Worm (Caenorhabditis elegans) whole organism, midembryonic: ENCODE results near the gene F02D10.2.
A peak's percentile ranks its signal among the peaks of the same experiment; 100 is the strongest.

Experiments used
- T22C8.4 ChIP-seq: fragments of 200-800 bp; sonication (Bioruptor generic); IDR thresholded peaks from 2 replicates; pipeline ENCODE4 v1.3.6; 2022; ENCODE audit warnings: missing genetic modification characterization, missing compliant biosample characterization
- cog-1 ChIP-seq: sonication (generic microtip); optimal IDR thresholded peaks from 2 replicates; lab custom pipeline; 2016; ENCODE audit warnings: missing genetic modification characterization, missing compliant biosample characterization
- flt-1 ChIP-seq: fragments of 200-800 bp; sonication (Bioruptor generic); IDR thresholded peaks from 2 replicates; pipeline ENCODE4 v1.3.6; 2022; ENCODE audit warnings: missing genetic modification characterization, missing compliant biosample characterization
- klf-2 ChIP-seq: fragments of 200-800 bp; sonication (Bioruptor generic); conservative IDR thresholded peaks from 2 replicates; pipeline ENCODE4 v1.3.6; 2022; ENCODE audit warnings: missing genetic modification reagents, missing genetic modification characterization, missing compliant biosample characterization
- med-1 ChIP-seq: sonication (generic microtip); optimal IDR thresholded peaks from 2 replicates; lab custom pipeline; 2017; ENCODE audit warnings: missing genetic modification characterization, mild to moderate bottlenecking, missing compliant biosample characterization, antibody characterized with exemption, missing genetic modification reagents; ENCODE audit not compliant: insufficient read depth
- ref-1 ChIP-seq: fragments of 200-800 bp; sonication (Bioruptor generic); conservative IDR thresholded peaks from 2 replicates; pipeline ENCODE4 v1.3.6; 2022; ENCODE audit warnings: missing genetic modification reagents, missing genetic modification characterization, missing compliant biosample characterization
- tab-1 ChIP-seq: fragments of 200-800 bp; sonication (Bioruptor generic); IDR thresholded peaks from 2 replicates; pipeline ENCODE4 v1.3.6; 2022; ENCODE audit warnings: missing genetic modification characterization, missing compliant biosample characterization
- ztf-23 ChIP-seq: fragments of 200-800 bp; sonication (Bioruptor generic); IDR thresholded peaks from 2 replicates; pipeline ENCODE4 v1.3.6; 2022; ENCODE audit warnings: missing genetic modification reagents, missing genetic modification characterization, missing compliant biosample characterization
- ztf-29 ChIP-seq: fragments of 200-800 bp; sonication (Bioruptor generic); IDR thresholded peaks from 2 replicates; pipeline ENCODE4 v1.3.6; 2022; ENCODE audit warnings: missing genetic modification reagents, missing genetic modification characterization, missing compliant biosample characterization

F02D10.2 gene

ce11 chrX:13463793-13464192, at the start of gene F02D10.2:
Gene F02D10.2, minus strand, starts transcription at chrX:13463893.
- TF ChIP-seq ztf-29 (no peak), ztf-23 (GFP tag; lab: Robert Waterston, UW) (no peak), flt-1 (no peak), cog-1 (tag; lab: Kevin White, UChicago) (no peak), ref-1 (GFP tag; lab: Robert Waterston, UW) (no peak), med-1 (GFP tag; lab: Kevin White, UChicago) (no peak), tab-1 (no peak), T22C8.4 (GFP tag; lab: Robert Waterston, UW) (no peak), klf-2 (GFP tag; lab: Robert Waterston, UW) (no peak)

- TF ChIP-seq tab-1, result peak; percentile 92
- peak; percentile 77 for TF ChIP-seq klf-2 (GFP tag; lab: Robert Waterston, UW)
- peak; percentile 89 for TF ChIP-seq T22C8.4 (GFP tag; lab: Robert Waterston, UW)
- peak; percentile 70 for TF ChIP-seq cog-1 (tag; lab: Kevin White, UChicago)
- TF ChIP-seq flt-1, result peak; percentile 93
- peak; percentile 89 for TF ChIP-seq ztf-29
- TF ChIP-seq ztf-23 (GFP tag; lab: Robert Waterston, UW), result peak; percentile 91
- peak; percentile 67 for TF ChIP-seq ref-1 (GFP tag; lab: Robert Waterston, UW)
- TF ChIP-seq med-1 (GFP tag; lab: Kevin White, UChicago), result peak; percentile 55
Measured at ce11 chrX:13511796-13512195, 48.1 kb upstream of the F02D10.2 start.

- TF ChIP-seq T22C8.4 (GFP tag; lab: Robert Waterston, UW) (no peak), med-1 (GFP tag; lab: Kevin White, UChicago) (no peak), ztf-23 (GFP tag; lab: Robert Waterston, UW) (no peak), tab-1 (no peak), ztf-29 (no peak), flt-1 (no peak), klf-2 (GFP tag; lab: Robert Waterston, UW) (no peak), cog-1 (tag; lab: Kevin White, UChicago) (no peak), ref-1 (GFP tag; lab: Robert Waterston, UW) (no peak)
Measured at ce11 chrX:13510997-13511396, 47.3 kb upstream of the F02D10.2 start, which contains the start of gene col-185. Gene col-185, minus strand, starts transcription at chrX:13511097.

DNA sequence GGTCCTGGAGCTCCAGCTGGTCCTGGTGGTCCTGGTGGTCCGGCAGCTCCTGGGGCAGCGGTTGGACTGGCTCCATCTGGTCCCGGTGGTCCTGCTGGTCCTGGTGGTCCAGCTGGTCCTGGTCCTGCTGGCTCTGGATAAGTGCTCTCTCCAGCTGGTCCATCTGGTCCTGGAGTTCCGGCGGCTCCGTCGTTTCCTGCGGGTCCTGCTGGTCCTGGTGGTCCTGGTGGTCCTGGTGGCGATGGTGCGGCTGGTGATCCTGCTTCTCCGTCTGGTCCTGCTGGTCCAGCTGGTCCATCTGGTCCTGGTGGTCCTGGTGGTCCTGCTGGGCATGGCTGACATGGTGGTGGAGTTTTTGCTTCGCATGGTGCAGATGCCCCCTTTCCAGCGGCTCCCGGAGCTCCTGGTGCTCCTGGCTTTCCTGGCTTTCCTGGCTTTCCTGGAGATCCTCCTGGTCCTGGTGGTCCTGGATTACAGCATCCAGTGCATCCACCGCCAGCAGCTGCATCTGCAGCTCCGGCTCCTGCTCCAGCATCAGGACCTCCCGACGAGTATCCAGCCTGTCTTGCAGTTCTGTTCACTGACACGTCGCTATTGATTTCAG, 46.6 kb upstream of the F02D10.2 start:
- TF ChIP-seq klf-2 (GFP tag; lab: Robert Waterston, UW), result no peak
- TF ChIP-seq med-1 (GFP tag; lab: Kevin White, UChicago), result no peak
- TF ChIP-seq ref-1 (GFP tag; lab: Robert Waterston, UW), result no peak
- TF ChIP-seq ztf-29, result no peak
- TF ChIP-seq tab-1, result no peak
- TF ChIP-seq cog-1 (tag; lab: Kevin White, UChicago), result no peak

- TF ChIP-seq T22C8.4 (GFP tag; lab: Robert Waterston, UW) (no peak), ztf-29 (no peak), flt-1 (no peak), tab-1 (no peak), med-1 (GFP tag; lab: Kevin White, UChicago) (no peak), cog-1 (tag; lab: Kevin White, UChicago) (no peak), klf-2 (GFP tag; lab: Robert Waterston, UW) (no peak), ref-1 (GFP tag; lab: Robert Waterston, UW) (no peak), ztf-23 (GFP tag; lab: Robert Waterston, UW) (no peak)
Measured at ce11 chrX:13507233-13507632, 43.5 kb upstream of the F02D10.2 start, which contains the start of gene H06A10.1. Gene H06A10.1, plus strand, starts transcription at chrX:13507533.

DNA sequence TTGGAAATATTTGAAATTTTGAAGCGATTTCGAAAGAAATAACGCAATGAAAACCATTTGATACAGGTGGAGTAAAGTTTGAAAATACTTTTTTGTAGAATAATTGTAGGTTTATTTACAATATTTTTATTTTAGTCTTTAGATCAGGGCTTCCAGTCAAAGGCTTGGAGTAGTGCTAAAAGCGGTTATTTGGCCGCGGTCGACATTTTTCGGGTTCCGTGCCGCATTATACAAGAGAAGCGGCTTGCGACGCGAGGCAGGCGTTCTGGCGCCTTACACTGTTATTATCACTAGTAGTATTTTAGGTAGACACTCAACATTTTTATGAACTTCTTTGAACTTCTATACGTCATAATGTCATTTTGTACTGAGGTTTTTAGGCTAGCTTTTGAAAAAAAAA, 42.8 kb upstream of the F02D10.2 start:
- no peak for TF ChIP-seq ztf-29
- no peak for TF ChIP-seq ztf-23 (GFP tag; lab: Robert Waterston, UW)
- TF ChIP-seq T22C8.4 (GFP tag; lab: Robert Waterston, UW), result no peak
- TF ChIP-seq klf-2 (GFP tag; lab: Robert Waterston, UW), result no peak
- TF ChIP-seq cog-1 (tag; lab: Kevin White, UChicago), result no peak
- no peak for TF ChIP-seq med-1 (GFP tag; lab: Kevin White, UChicago)
- no peak for TF ChIP-seq ref-1 (GFP tag; lab: Robert Waterston, UW)
- no peak for TF ChIP-seq tab-1
- TF ChIP-seq flt-1, result no peak

DNA sequence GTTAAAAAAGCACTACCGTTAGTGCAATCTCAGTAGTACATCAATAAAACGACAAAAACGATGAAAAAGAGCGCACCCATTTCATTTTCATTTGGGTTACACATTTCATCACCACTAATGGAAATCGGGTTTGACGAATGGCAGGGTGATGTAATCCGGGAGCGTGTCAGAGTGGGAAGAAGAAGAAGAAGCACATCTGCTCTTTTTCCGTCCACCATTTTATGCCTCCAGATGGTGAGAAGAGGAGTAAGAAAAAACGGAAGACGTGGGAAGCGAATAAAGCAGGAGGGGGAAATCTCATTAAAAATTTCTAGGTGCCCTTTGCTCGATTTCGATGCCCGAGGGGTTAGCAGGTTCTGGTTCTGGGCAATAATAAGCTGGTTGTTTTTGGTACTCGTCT, 42.4 kb upstream of the F02D10.2 start:
- TF ChIP-seq ref-1 (GFP tag; lab: Robert Waterston, UW), result no peak
- no peak for TF ChIP-seq med-1 (GFP tag; lab: Kevin White, UChicago)
- no peak for TF ChIP-seq cog-1 (tag; lab: Kevin White, UChicago)
- TF ChIP-seq tab-1, result no peak
- no peak for TF ChIP-seq klf-2 (GFP tag; lab: Robert Waterston, UW)
- TF ChIP-seq ztf-23 (GFP tag; lab: Robert Waterston, UW), result no peak
- no peak for TF ChIP-seq ztf-29
- no peak for TF ChIP-seq T22C8.4 (GFP tag; lab: Robert Waterston, UW)
- no peak for TF ChIP-seq flt-1

ce11 chrX:13505201-13505600, 41.5 kb upstream of the F02D10.2 start:
- TF ChIP-seq cog-1 (tag; lab: Kevin White, UChicago), result no peak
- no peak for TF ChIP-seq tab-1
- no peak for TF ChIP-seq med-1 (GFP tag; lab: Kevin White, UChicago)
- TF ChIP-seq ztf-23 (GFP tag; lab: Robert Waterston, UW), result no peak
- TF ChIP-seq ztf-29, result no peak
- no peak for TF ChIP-seq flt-1
- no peak for TF ChIP-seq T22C8.4 (GFP tag; lab: Robert Waterston, UW)
- TF ChIP-seq ref-1 (GFP tag; lab: Robert Waterston, UW), result no peak
- no peak for TF ChIP-seq klf-2 (GFP tag; lab: Robert Waterston, UW)

ce11 chrX:13503839-13504238, 40.1 kb upstream of the F02D10.2 start:
- TF ChIP-seq T22C8.4 (GFP tag; lab: Robert Waterston, UW) (no peak), flt-1 (peak; percentile 19; the same call in 1 of the 2 replicates), med-1 (GFP tag; lab: Kevin White, UChicago) (no peak), cog-1 (tag; lab: Kevin White, UChicago) (no peak), klf-2 (GFP tag; lab: Robert Waterston, UW) (no peak)
